Worm (Caenorhabditis elegans) whole organism, midembryonic: ENCODE results near the gene rabr-4.

Source experiments
- flt-1 ChIP-seq: fragments of 200-800 bp; sonication (Bioruptor generic); IDR thresholded peaks from 2 replicates; pipeline ENCODE4 v1.3.6; 2022; ENCODE audit warnings: missing genetic modification characterization, missing compliant biosample characterization
- ref-1 ChIP-seq: fragments of 200-800 bp; sonication (Bioruptor generic); conservative IDR thresholded peaks from 2 replicates; pipeline ENCODE4 v1.3.6; 2022; ENCODE audit warnings: missing genetic modification reagents, missing genetic modification characterization, missing compliant biosample characterization
- ztf-29 ChIP-seq: fragments of 200-800 bp; sonication (Bioruptor generic); IDR thresholded peaks from 2 replicates; pipeline ENCODE4 v1.3.6; 2022; ENCODE audit warnings: missing genetic modification reagents, missing genetic modification characterization, missing compliant biosample characterization

- TF ChIP-seq flt-1 (GFP tag; lab: Robert Waterston, UW) = no peak
- TF ChIP-seq ztf-29 = no peak
- TF ChIP-seq ref-1 = no peak
Measured at ce11 chrV:16159594-16159993, 35.1 kb upstream of the rabr-4 start, which contains the start of gene F10A3.17.
